Worm (Caenorhabditis elegans) whole organism, L4 larva: ENCODE results near the gene fbxa-196.

Experiments
- D1046.2 ChIP-seq: fragments of 200-800 bp; sonication (Bioruptor generic); IDR thresholded peaks from 2 replicates; pipeline ENCODE4 v1.3.6; 2022; ENCODE audit warnings: missing genetic modification characterization, missing compliant biosample characterization
- F26F4.8 ChIP-seq: fragments of 200-800 bp; sonication (Bioruptor generic); conservative IDR thresholded peaks from 2 replicates; pipeline ENCODE4 v1.3.6; 2022; ENCODE audit warnings: missing genetic modification characterization, missing compliant biosample characterization
- F44E2.7 ChIP-seq: fragments of 200-800 bp; sonication (Bioruptor generic); IDR thresholded peaks from 2 replicates; pipeline ENCODE4 v2.1.2; 2022; ENCODE audit warnings: missing genetic modification characterization, missing compliant biosample characterization
- Y105C5A.15 ChIP-seq: fragments of 200-800 bp; sonication (Bioruptor generic); IDR thresholded peaks from 2 replicates; pipeline ENCODE4 v1.3.6; 2022; ENCODE audit warnings: missing genetic modification characterization, missing compliant biosample characterization
- Y5F2A.4 ChIP-seq: fragments of 200-800 bp; sonication (Bioruptor generic); optimal IDR thresholded peaks from 2 replicates; lab custom pipeline; 2018; ENCODE audit warnings: mild to moderate bottlenecking, missing genetic modification characterization, missing compliant biosample characterization
- ZK546.5 ChIP-seq, 2 experiments: sonication (generic microtip); optimal IDR thresholded peaks; 2 replicates each; lab custom pipeline; 2017; ENCODE audit warnings: missing biosample characterization in 2 of 2, missing genetic modification characterization in 2 of 2
- aha-1 ChIP-seq: fragments of 150-350 bp; peaks from one replicate; lab custom pipeline; 2014; ENCODE audit warnings: missing biosample characterization, missing genetic modification characterization
- aly-2 ChIP-seq: sonication (generic microtip); optimal IDR thresholded peaks from 2 replicates; lab custom pipeline; 2018; ENCODE audit warnings: missing biosample characterization, missing genetic modification characterization
- attf-4 ChIP-seq: sonication (generic microtip); optimal IDR thresholded peaks from 3 replicates; lab custom pipeline; 2017; ENCODE audit warnings: missing biosample characterization, missing genetic modification characterization
- ceh-62 ChIP-seq: sonication (generic microtip); optimal IDR thresholded peaks from 2 replicates; lab custom pipeline; 2017; ENCODE audit warnings: missing biosample characterization, missing genetic modification characterization
- ces-1 ChIP-seq: fragments of 150-350 bp; sonication (generic microtip); optimal IDR thresholded peaks from 4 replicates; lab custom pipeline; 2014; ENCODE audit warnings: missing biosample characterization, missing genetic modification reagents, missing genetic modification characterization
- ctbp-1 ChIP-seq: fragments of 200-800 bp; sonication (Bioruptor generic); IDR thresholded peaks from 2 replicates; pipeline ENCODE4 v1.3.6; 2022; ENCODE audit warnings: missing genetic modification reagents, missing genetic modification characterization, missing compliant biosample characterization
- daf-16 ChIP-seq, 3 experiments: sonication (generic microtip); optimal IDR thresholded peaks; 2 replicates each; lab custom pipeline; 2016 to 2017; ENCODE audit warnings: missing genetic modification characterization in 3 of 3, missing genetic modification reagents in 3 of 3, mild to moderate bottlenecking in 2 of 3, missing compliant biosample characterization in 2 of 3, missing biosample characterization in 1 of 3, moderate library complexity in 1 of 3
- daf-8 ChIP-seq: fragments of 200-800 bp; sonication (Bioruptor generic); IDR thresholded peaks from 2 replicates; pipeline ENCODE4 v1.3.6; 2022; ENCODE audit warnings: missing genetic modification characterization, missing compliant biosample characterization
- dmd-6 ChIP-seq: fragments of 200-800 bp; sonication (Bioruptor generic); IDR thresholded peaks from 2 replicates; pipeline ENCODE4 v1.3.6; 2022; ENCODE audit warnings: missing genetic modification reagents, missing genetic modification characterization, missing compliant biosample characterization
- dve-1 ChIP-seq: sonication (generic microtip); optimal IDR thresholded peaks from 2 replicates; lab custom pipeline; 2017; ENCODE audit warnings: antibody characterized with exemption, mild to moderate bottlenecking, missing genetic modification characterization, missing compliant biosample characterization; ENCODE audit not compliant: insufficient read depth
- egl-27 ChIP-seq: sonication (generic microtip); optimal IDR thresholded peaks from 3 replicates; lab custom pipeline; 2017; ENCODE audit warnings: missing biosample characterization, missing genetic modification reagents, missing genetic modification characterization
- egl-43 ChIP-seq: fragments of 200-800 bp; sonication (Bioruptor generic); IDR thresholded peaks from 2 replicates; pipeline ENCODE4 v1.3.6; 2022; ENCODE audit warnings: missing genetic modification reagents, missing genetic modification characterization, missing compliant biosample characterization
- fos-1 ChIP-seq: fragments of 150-350 bp; optimal IDR thresholded peaks from 2 replicates; lab custom pipeline; 2014; ENCODE audit warnings: missing biosample characterization, missing genetic modification characterization
- gei-8 ChIP-seq: fragments of 200-800 bp; sonication (Bioruptor generic); optimal IDR thresholded peaks from 2 replicates; lab custom pipeline; 2018; ENCODE audit warnings: mild to moderate bottlenecking, missing genetic modification characterization, missing compliant biosample characterization
- hlh-11 ChIP-seq: fragments of 200-800 bp; sonication (Bioruptor generic); optimal IDR thresholded peaks from 2 replicates; lab custom pipeline; 2018; ENCODE audit warnings: mild to moderate bottlenecking, missing genetic modification characterization, missing compliant biosample characterization
- hlh-30 ChIP-seq: sonication (generic microtip); optimal IDR thresholded peaks from 2 replicates; lab custom pipeline; 2017; ENCODE audit warnings: antibody characterized with exemption, mild to moderate bottlenecking, missing genetic modification characterization, missing compliant biosample characterization; ENCODE audit not compliant: insufficient read depth
- jun-1 ChIP-seq: fragments of 150-350 bp; optimal IDR thresholded peaks from 2 replicates; lab custom pipeline; 2014; ENCODE audit warnings: missing biosample characterization, missing genetic modification reagents, missing genetic modification characterization
- lsy-2 ChIP-seq, 2 experiments: fragments of 150-350 bp in 1 of 2; sonication (generic microtip) in 1 of 2; optimal IDR thresholded peaks; 2 replicates each; lab custom pipeline; 2014 to 2017; ENCODE audit warnings: missing biosample characterization in 2 of 2, missing genetic modification characterization in 2 of 2
- madf-5 ChIP-seq, 2 experiments: fragments of 200-800 bp; sonication (Bioruptor generic); IDR thresholded peaks; 2 replicates each; pipeline ENCODE4 v1.3.6; 2022; ENCODE audit warnings: missing compliant biosample characterization in 2 of 2, missing genetic modification characterization in 2 of 2
- madf-9 ChIP-seq: fragments of 200-800 bp; sonication (Bioruptor generic); conservative IDR thresholded peaks from 2 replicates; pipeline ENCODE4 v1.3.6; 2022; ENCODE audit warnings: missing genetic modification reagents, missing genetic modification characterization, missing compliant biosample characterization
- mdl-1 ChIP-seq, 2 experiments: fragments of 150-350 bp in 1 of 2; sonication (generic microtip) in 1 of 2; optimal IDR thresholded peaks; 2 replicates each; lab custom pipeline; 2014 to 2017; ENCODE audit warnings: missing biosample characterization in 2 of 2, missing genetic modification characterization in 2 of 2
- mes-2 ChIP-seq: sonication (generic microtip); optimal IDR thresholded peaks from 2 replicates; lab custom pipeline; 2016; ENCODE audit warnings: missing genotype, mild to moderate bottlenecking, missing genetic modification characterization, missing compliant biosample characterization; ENCODE audit not compliant: poor library complexity, severe bottlenecking
- mxl-3 ChIP-seq: fragments of 200-800 bp; sonication (Bioruptor generic); optimal IDR thresholded peaks from 2 replicates; lab custom pipeline; 2018; ENCODE audit warnings: mild to moderate bottlenecking, missing genetic modification characterization, missing compliant biosample characterization
- nhr-102 ChIP-seq: sonication (generic microtip); optimal IDR thresholded peaks from 2 replicates; lab custom pipeline; 2016; ENCODE audit warnings: mild to moderate bottlenecking, missing genetic modification characterization, moderate library complexity, missing compliant biosample characterization
- nhr-28 ChIP-seq: fragments of 150-350 bp; optimal IDR thresholded peaks from 2 replicates; lab custom pipeline; 2014; ENCODE audit warnings: missing biosample characterization, missing genetic modification characterization
- nhr-42 ChIP-seq: fragments of 200-800 bp; sonication (Bioruptor generic); IDR thresholded peaks from 2 replicates; pipeline ENCODE4 v1.3.6; 2022; ENCODE audit warnings: missing genetic modification characterization, missing compliant biosample characterization
- nhr-48 ChIP-seq: sonication (generic microtip); optimal IDR thresholded peaks from 2 replicates; lab custom pipeline; 2016; ENCODE audit warnings: mild to moderate bottlenecking, missing genetic modification characterization, missing compliant biosample characterization
- nhr-6 ChIP-seq: fragments of 150-350 bp; optimal IDR thresholded peaks from 2 replicates; lab custom pipeline; 2014; ENCODE audit warnings: missing biosample characterization, missing genetic modification characterization
- nhr-76 ChIP-seq: fragments of 150-350 bp; optimal IDR thresholded peaks from 2 replicates; lab custom pipeline; 2014; ENCODE audit warnings: missing biosample characterization, missing genetic modification characterization
- nhr-77 ChIP-seq: fragments of 150-350 bp; optimal IDR thresholded peaks from 2 replicates; lab custom pipeline; 2014; ENCODE audit warnings: missing biosample characterization, missing genetic modification characterization
- pha-4 ChIP-seq, 2 experiments: fragments of 150-350 bp in 1 of 2; fragments of 200-800 bp in 1 of 2; sonication (Bioruptor generic) in 1 of 2; IDR thresholded peaks in 1 of 2; optimal IDR thresholded peaks in 1 of 2; 2 replicates each; pipeline versions ENCODE4 v1.3.6 to Lab custom; 2014 to 2022; ENCODE audit warnings: missing genetic modification characterization in 2 of 2, missing genetic modification reagents in 2 of 2, missing biosample characterization in 1 of 2, missing compliant biosample characterization in 1 of 2
- php-3 ChIP-seq: fragments of 200-800 bp; sonication (Bioruptor generic); IDR thresholded peaks from 2 replicates; pipeline ENCODE4 v1.3.6; 2022; ENCODE audit warnings: missing genetic modification reagents, missing genetic modification characterization, missing compliant biosample characterization
- pqm-1 ChIP-seq: sonication (generic microtip); optimal IDR thresholded peaks from 2 replicates; lab custom pipeline; 2017; ENCODE audit warnings: missing biosample characterization, missing genetic modification characterization
- rbr-2 ChIP-seq: sonication (generic microtip); optimal IDR thresholded peaks from 2 replicates; lab custom pipeline; 2016; ENCODE audit warnings: missing genotype, missing genetic modification characterization, missing compliant biosample characterization
- saeg-2 ChIP-seq: fragments of 200-800 bp; sonication (Bioruptor generic); IDR thresholded peaks from 2 replicates; pipeline ENCODE4 v1.3.6; 2022; ENCODE audit warnings: missing genetic modification reagents, missing genetic modification characterization, missing compliant biosample characterization
- sdz-12 ChIP-seq: fragments of 200-800 bp; sonication (Bioruptor generic); optimal IDR thresholded peaks from 2 replicates; lab custom pipeline; 2018; ENCODE audit warnings: mild to moderate bottlenecking, missing genetic modification characterization, missing compliant biosample characterization
- snpc-4 ChIP-seq: fragments of 150-350 bp; optimal IDR thresholded peaks from 2 replicates; lab custom pipeline; 2014; ENCODE audit warnings: missing biosample characterization, missing genetic modification characterization
- tra-1 ChIP-seq: fragments of 200-800 bp; sonication (Bioruptor generic); IDR thresholded peaks from 2 replicates; pipeline ENCODE4 v1.3.6; 2022; ENCODE audit warnings: missing genetic modification reagents, missing genetic modification characterization, missing compliant biosample characterization
- zag-1 ChIP-seq: fragments of 150-350 bp; optimal IDR thresholded peaks from 2 replicates; lab custom pipeline; 2014; ENCODE audit warnings: missing biosample characterization, missing genetic modification characterization
- zfp-2 ChIP-seq: sonication (generic microtip); optimal IDR thresholded peaks from 2 replicates; lab custom pipeline; 2016; ENCODE audit warnings: mild to moderate bottlenecking, missing genetic modification characterization, missing compliant biosample characterization
- zfp-3 ChIP-seq: fragments of 200-800 bp; sonication (Bioruptor generic); conservative IDR thresholded peaks from 2 replicates; pipeline ENCODE4 v1.3.6; 2022; ENCODE audit warnings: missing genetic modification reagents, missing genetic modification characterization, missing compliant biosample characterization
- zip-11 ChIP-seq: fragments of 200-800 bp; sonication (Bioruptor generic); IDR thresholded peaks from 2 replicates; pipeline ENCODE4 v1.3.6; 2022; ENCODE audit warnings: missing genetic modification characterization, missing compliant biosample characterization
- zip-2 ChIP-seq: fragments of 150-350 bp; optimal IDR thresholded peaks from 2 replicates; lab custom pipeline; 2014; ENCODE audit warnings: missing biosample characterization, missing genetic modification characterization
- ztf-11 ChIP-seq: fragments of 150-350 bp; optimal IDR thresholded peaks from 2 replicates; lab custom pipeline; 2014; ENCODE audit warnings: missing biosample characterization, missing genetic modification characterization

The fbxa-196 gene

DNA sequence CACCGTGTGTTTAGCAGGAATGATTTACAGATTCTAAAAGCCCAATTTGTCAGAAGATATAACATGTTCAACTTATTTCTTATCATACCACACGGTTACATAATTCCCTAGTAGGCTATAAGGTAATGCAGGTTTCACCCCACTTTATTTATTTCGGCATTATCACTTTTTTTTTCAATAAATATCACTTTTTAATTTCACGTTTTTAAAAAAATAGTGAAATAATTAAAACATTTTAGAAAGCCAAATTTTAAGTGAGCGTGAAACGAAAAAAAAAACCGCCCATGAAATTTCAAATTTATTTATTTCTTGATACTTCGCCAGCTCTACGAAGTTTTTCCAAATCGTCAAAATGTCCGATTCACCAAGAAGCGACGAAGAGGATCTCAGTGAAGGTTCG lies at the start of gene fbxa-196:
fbxa-196 (plus strand) TSS at position 301 of the 400 bp plus-strand sequence.
- TF ChIP-seq attf-4 (tag; lab: Kevin White, UChicago) (no peak), F26F4.8 (no peak), gei-8 (GFP tag; lab: Kevin White, UChicago) (no peak), Y105C5A.15 (no peak), zip-2 (no peak), madf-5 (GFP tag; IDR thresholded peaks at IDR 0.05; lab: Robert Waterston, UW) (no peak), zip-11 (GFP tag; lab: Robert Waterston, UW) (no peak), daf-8 (GFP tag; lab: Robert Waterston, UW) (no peak), hlh-11 (tag; lab: Kevin White, UChicago) (no peak), ces-1 (GFP tag; lab: Kevin White, UChicago) (no peak), lsy-2 (tag; optimal IDR thresholded peaks at IDR 0.05; lab: Kevin White, UChicago) (no peak), ztf-11 (no peak), egl-27 (no peak)

DNA sequence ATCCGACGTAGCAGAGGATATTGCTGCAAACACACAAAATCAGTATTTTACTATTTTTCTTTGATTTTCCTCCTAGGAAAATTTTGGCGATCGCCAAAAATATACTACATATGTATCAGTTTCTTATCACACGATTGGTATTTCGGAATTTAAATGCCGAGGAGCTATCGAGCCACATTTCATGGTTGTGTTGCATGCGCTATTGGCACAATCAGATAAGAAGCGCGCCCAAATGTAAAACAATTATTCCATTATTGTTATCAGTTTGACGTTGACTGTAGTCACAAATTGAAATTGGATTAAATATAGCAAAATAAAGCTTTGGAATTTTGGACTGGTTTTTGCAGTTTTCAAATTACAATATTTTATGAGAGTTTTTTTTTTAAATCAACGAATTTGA lies 49.5 kb upstream of the fbxa-196 start:
- no peak for TF ChIP-seq mxl-3 (GFP tag; lab: Kevin White, UChicago)
- no peak for TF ChIP-seq jun-1 (tag; lab: Kevin White, UChicago)
- TF ChIP-seq hlh-30 (tag; lab: Kevin White, UChicago) = no peak
- TF ChIP-seq nhr-28 (tag; lab: Kevin White, UChicago) = peak; percentile 92
- TF ChIP-seq F44E2.7 (GFP tag; lab: Robert Waterston, UW) = no peak
- TF ChIP-seq F26F4.8 = no peak
- TF ChIP-seq nhr-77 (tag; lab: Kevin White, UChicago) = peak; percentile 17
- TF ChIP-seq hlh-11 (tag; lab: Kevin White, UChicago) = peak; percentile 70
- peak; percentile 80 for TF ChIP-seq dmd-6
- TF ChIP-seq Y5F2A.4 = no peak
- no peak for TF ChIP-seq ctbp-1 (GFP tag; lab: Robert Waterston, UW)
- TF ChIP-seq egl-43 (GFP tag; lab: Robert Waterston, UW) = no peak
- no peak for TF ChIP-seq aha-1
- TF ChIP-seq nhr-76 (tag; lab: Kevin White, UChicago) = no peak
- peak; percentile 50; the same call in 1 of the 2 replicates for TF ChIP-seq tra-1
- no peak for TF ChIP-seq sdz-12 (GFP tag; lab: Kevin White, UChicago)
- no peak for TF ChIP-seq nhr-42 (GFP tag; lab: Robert Waterston, UW)
- no peak for TF ChIP-seq zfp-2 (tag; lab: Kevin White, UChicago)
- TF ChIP-seq zip-2 = no peak
- peak; percentile 80 for TF ChIP-seq dve-1
- no peak for TF ChIP-seq madf-9 (GFP tag; lab: Robert Waterston, UW)
- peak; percentile 18 for TF ChIP-seq nhr-102
- peak; percentile 78 for TF ChIP-seq pqm-1 (tag; lab: Kevin White, UChicago)
- TF ChIP-seq rbr-2 = no peak
- TF ChIP-seq mdl-1 (tag; optimal IDR thresholded peaks at IDR 0.05; lab: Kevin White, UChicago) = no peak
- TF ChIP-seq aly-2 (tag; lab: Kevin White, UChicago) = no peak
- no peak for TF ChIP-seq daf-16 (GFP tag; optimal IDR thresholded peaks at IDR 0.05; lab: Kevin White, UChicago)
- peak; percentile 77 for TF ChIP-seq daf-16 (tag; optimal IDR thresholded peaks at IDR 0.05; lab: Kevin White, UChicago)
- no peak for TF ChIP-seq saeg-2 (GFP tag; lab: Robert Waterston, UW)
- TF ChIP-seq php-3 = peak; percentile 72
- TF ChIP-seq pha-4 (GFP tag; IDR thresholded peaks at IDR 0.05; lab: Robert Waterston, UW) = no peak
- TF ChIP-seq pha-4 (tag; optimal IDR thresholded peaks at IDR 0.05; lab: Kevin White, UChicago) = no peak
- no peak for TF ChIP-seq nhr-6
- no peak for TF ChIP-seq mes-2 (tag; lab: Kevin White, UChicago)
- no peak for TF ChIP-seq zfp-3 (GFP tag; lab: Robert Waterston, UW)
- TF ChIP-seq ZK546.5 (tag; optimal IDR thresholded peaks at IDR 0.05; lab: Kevin White, UChicago) = no peak
- TF ChIP-seq ceh-62 (tag; lab: Kevin White, UChicago) = no peak
- TF ChIP-seq nhr-48 (tag; lab: Kevin White, UChicago) = no peak
- TF ChIP-seq snpc-4 (tag; lab: Kevin White, UChicago) = no peak
- no peak for TF ChIP-seq fos-1 (tag; lab: Kevin White, UChicago)
- no peak for TF ChIP-seq zag-1 (tag; lab: Kevin White, UChicago)
- no peak for TF ChIP-seq D1046.2 (GFP tag; lab: Robert Waterston, UW)
